Fruit fly (Drosophila melanogaster) S2 (cell line): ENCODE measurements around the gene MED14.

Source experiments
- CG8478 ChIP-seq: fragments of >200 bp; optimal IDR thresholded peaks from 2 replicates; lab custom pipeline; 2018
- CTCF ChIP-seq, 2 experiments: fragments of >200 bp; optimal IDR thresholded peaks; 2 replicates each; lab custom pipeline; 2018

DNA sequence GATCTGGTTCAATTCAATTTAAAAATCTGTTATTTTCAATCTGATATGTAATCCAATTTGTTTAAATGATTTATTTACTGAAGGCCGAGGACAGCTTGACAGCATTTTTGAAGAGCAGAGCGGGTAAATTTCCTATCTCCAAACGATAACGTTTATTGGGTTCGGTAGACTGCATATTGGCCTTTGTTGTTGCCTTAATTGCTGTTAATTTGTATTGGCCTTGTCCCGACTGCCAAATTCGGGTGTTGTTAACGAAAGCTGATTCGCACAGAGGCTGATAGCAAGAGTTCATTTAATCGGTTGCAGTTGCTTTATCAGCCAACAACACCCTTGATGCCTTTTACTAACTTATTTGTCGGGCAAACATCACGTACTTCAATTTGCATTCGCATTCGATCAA is 8.1 kb downstream of the MED14 start:
- TF ChIP-seq CTCF (optimal IDR thresholded peaks at IDR 0.05; lab: Kevin White, UChicago) (no peak), CG8478 (lab: Kevin White, UChicago) (no peak)
